Worm (Caenorhabditis elegans) whole organism, mixed stage, embryonic: Measurements from ENCODE around the gene vms-1.

Experiments used
- M03D4.4 ChIP-seq: sonication (generic microtip); optimal IDR thresholded peaks from 2 replicates; lab custom pipeline; 2017; ENCODE audit warnings: mild to moderate bottlenecking, missing genetic modification characterization, missing compliant biosample characterization
- bed-3 ChIP-seq: fragments of 200-800 bp; sonication (Bioruptor generic); optimal IDR thresholded peaks from 3 replicates; lab custom pipeline; 2018; ENCODE audit warnings: mild to moderate bottlenecking, missing genetic modification characterization, moderate library complexity, missing compliant biosample characterization
- blmp-1 ChIP-seq: fragments of 150-350 bp; optimal IDR thresholded peaks from 2 replicates; lab custom pipeline; 2014; ENCODE audit warnings: missing biosample characterization, missing genetic modification characterization
- ceh-39 ChIP-seq: fragments of 150-350 bp; optimal IDR thresholded peaks from 2 replicates; lab custom pipeline; 2014; ENCODE audit warnings: missing biosample characterization, missing genetic modification characterization
- ceh-43 ChIP-seq: fragments of 200-800 bp; sonication (Bioruptor generic); optimal IDR thresholded peaks from 2 replicates; lab custom pipeline; 2018; ENCODE audit warnings: mild to moderate bottlenecking, missing genetic modification characterization, moderate library complexity, missing compliant biosample characterization
- cnd-1 ChIP-seq: fragments of 200-800 bp; sonication (Bioruptor generic); optimal IDR thresholded peaks from 2 replicates; lab custom pipeline; 2018; ENCODE audit warnings: mild to moderate bottlenecking, missing genetic modification characterization, missing compliant biosample characterization
- drap-1 ChIP-seq: fragments of 200-800 bp; sonication (Bioruptor generic); optimal IDR thresholded peaks from 3 replicates; lab custom pipeline; 2018; ENCODE audit warnings: mild to moderate bottlenecking, missing genetic modification characterization, missing compliant biosample characterization
- elt-3 ChIP-seq: fragments of 150-350 bp; optimal IDR thresholded peaks from 2 replicates; lab custom pipeline; 2014; ENCODE audit warnings: missing biosample characterization, missing genetic modification characterization
- flh-1 ChIP-seq: fragments of 200-800 bp; sonication (Bioruptor generic); optimal IDR thresholded peaks from 2 replicates; lab custom pipeline; 2018; ENCODE audit warnings: mild to moderate bottlenecking, missing genetic modification characterization, moderate library complexity, missing compliant biosample characterization
- ham-2 ChIP-seq: fragments of 200-800 bp; sonication (Bioruptor generic); optimal IDR thresholded peaks from 2 replicates; lab custom pipeline; 2018; ENCODE audit warnings: mild to moderate bottlenecking, missing genetic modification characterization, missing compliant biosample characterization
- lin-13 ChIP-seq: fragments of 150-350 bp; optimal IDR thresholded peaks from 2 replicates; lab custom pipeline; 2014; ENCODE audit warnings: missing biosample characterization, missing genetic modification characterization
- lin-32 ChIP-seq: fragments of 200-800 bp; sonication (Bioruptor generic); optimal IDR thresholded peaks from 2 replicates; lab custom pipeline; 2018; ENCODE audit warnings: mild to moderate bottlenecking, missing genetic modification characterization, missing compliant biosample characterization
- lsy-2 ChIP-seq: fragments of 150-350 bp; optimal IDR thresholded peaks from 2 replicates; lab custom pipeline; 2014; ENCODE audit warnings: missing biosample characterization, missing genetic modification characterization
- mab-5 ChIP-seq: fragments of 150-350 bp; optimal IDR thresholded peaks from 2 replicates; lab custom pipeline; 2014; ENCODE audit warnings: missing biosample characterization, missing genetic modification characterization
- mep-1 ChIP-seq: fragments of 150-350 bp; optimal IDR thresholded peaks from 2 replicates; lab custom pipeline; 2017; ENCODE audit warnings: missing biosample characterization, missing genetic modification reagents, missing genetic modification characterization, inconsistent platforms
- mls-2 ChIP-seq: sonication (generic microtip); optimal IDR thresholded peaks from 2 replicates; lab custom pipeline; 2016; ENCODE audit warnings: mild to moderate bottlenecking, missing genetic modification characterization, moderate library complexity, missing compliant biosample characterization
- nhr-12 ChIP-seq: fragments of 150-350 bp; optimal IDR thresholded peaks from 2 replicates; lab custom pipeline; 2014; ENCODE audit warnings: missing biosample characterization, missing genetic modification characterization
- nhr-237 ChIP-seq: fragments of 150-350 bp; optimal IDR thresholded peaks from 2 replicates; lab custom pipeline; 2014; ENCODE audit warnings: missing biosample characterization, missing genetic modification characterization
- snpc-4 ChIP-seq: fragments of 150-350 bp; optimal IDR thresholded peaks from 2 replicates; lab custom pipeline; 2014; ENCODE audit warnings: missing biosample characterization, missing genetic modification characterization
- sptf-1 ChIP-seq: sonication (generic microtip); optimal IDR thresholded peaks from 2 replicates; lab custom pipeline; 2017; ENCODE audit warnings: mild to moderate bottlenecking, missing genetic modification characterization, moderate library complexity, missing compliant biosample characterization
- tbx-8 ChIP-seq: fragments of 200-800 bp; sonication (Bioruptor generic); optimal IDR thresholded peaks from 2 replicates; lab custom pipeline; 2018; ENCODE audit warnings: mild to moderate bottlenecking, missing genetic modification characterization, moderate library complexity, missing compliant biosample characterization
- unc-120 ChIP-seq: sonication (generic microtip); optimal IDR thresholded peaks from 2 replicates; lab custom pipeline; 2017; ENCODE audit warnings: missing genetic modification characterization, missing compliant biosample characterization; ENCODE audit not compliant: poor library complexity, severe bottlenecking
- unc-39 ChIP-seq: fragments of 150-350 bp; optimal IDR thresholded peaks from 2 replicates; lab custom pipeline; 2014; ENCODE audit warnings: missing biosample characterization, missing genetic modification characterization
- unc-62 ChIP-seq: fragments of 150-350 bp; optimal IDR thresholded peaks from 2 replicates; lab custom pipeline; 2014; ENCODE audit warnings: missing biosample characterization, missing genetic modification reagents, missing genetic modification characterization
- zip-8 ChIP-seq: fragments of 150-350 bp; optimal IDR thresholded peaks from 2 replicates; lab custom pipeline; 2014; ENCODE audit warnings: missing biosample characterization, missing genetic modification characterization
- ztf-11 ChIP-seq: fragments of 150-350 bp; optimal IDR thresholded peaks from 2 replicates; lab custom pipeline; 2014; ENCODE audit warnings: missing biosample characterization, missing genetic modification characterization

Gene vms-1

ce11 chrIII:8051838-8052237, 36.5 kb upstream of the vms-1 start:
- TF ChIP-seq zip-8 (tag; lab: Kevin White, UChicago) (peak; percentile 98), elt-3 (tag; lab: Kevin White, UChicago) (no peak)

- TF ChIP-seq lsy-2 (tag; lab: Kevin White, UChicago) (no peak), drap-1 (no peak), lin-32 (GFP tag; lab: Kevin White, UChicago) (no peak), mls-2 (tag; lab: Kevin White, UChicago) (no peak), ztf-11 (tag; lab: Kevin White, UChicago) (no peak), unc-39 (tag; lab: Kevin White, UChicago) (no peak), unc-62 (GFP tag; lab: Kevin White, UChicago) (no peak), bed-3 (GFP tag; lab: Kevin White, UChicago) (no peak), blmp-1 (tag; lab: Kevin White, UChicago) (no peak), ham-2 (GFP tag; lab: Kevin White, UChicago) (no peak), mab-5 (no peak), ceh-39 (no peak), nhr-12 (tag; lab: Kevin White, UChicago) (no peak), zip-8 (tag; lab: Kevin White, UChicago) (no peak)
Observed at ce11 chrIII:8061114-8061513, 27.2 kb upstream of the vms-1 start.

ce11 chrIII:8063659-8064058, 24.7 kb upstream of the vms-1 start:
- TF ChIP-seq ham-2 (GFP tag; lab: Kevin White, UChicago) = peak; percentile 69
- TF ChIP-seq tbx-8 (GFP tag; lab: Kevin White, UChicago) = no peak
- TF ChIP-seq lsy-2 (tag; lab: Kevin White, UChicago) = peak; percentile 5

- no peak for TF ChIP-seq snpc-4 (tag; lab: Kevin White, UChicago)
- peak; percentile 66 for TF ChIP-seq lsy-2 (tag; lab: Kevin White, UChicago)
Observed at ce11 chrIII:8065101-8065500, 23.2 kb upstream of the vms-1 start.

- TF ChIP-seq ceh-43 (GFP tag; lab: Kevin White, UChicago) = no peak
- TF ChIP-seq unc-120 = no peak
- no peak for TF ChIP-seq ztf-11 (tag; lab: Kevin White, UChicago)
- TF ChIP-seq, all 35 proteins: peak for 0
Observed at ce11 chrIII:8066989-8067388, 21.3 kb upstream of the vms-1 start, which contains the start of gene pros-1. TSS of gene pros-1 (plus strand) at chrIII:8067289.

ce11 chrIII:8067798-8068197, 20.5 kb upstream of the vms-1 start:
- TF ChIP-seq lsy-2 (tag; lab: Kevin White, UChicago) = no peak
- TF ChIP-seq unc-39 (tag; lab: Kevin White, UChicago) = no peak
- TF ChIP-seq mls-2 (tag; lab: Kevin White, UChicago) = no peak
- no peak for TF ChIP-seq lin-13 (tag; lab: Kevin White, UChicago)
- TF ChIP-seq tbx-8 (GFP tag; lab: Kevin White, UChicago) = no peak
- no peak for TF ChIP-seq snpc-4 (tag; lab: Kevin White, UChicago)
- no peak for TF ChIP-seq nhr-12 (tag; lab: Kevin White, UChicago)
- TF ChIP-seq unc-62 (GFP tag; lab: Kevin White, UChicago) = no peak
- TF ChIP-seq sptf-1 (tag; lab: Kevin White, UChicago) = no peak
- TF ChIP-seq ham-2 (GFP tag; lab: Kevin White, UChicago) = no peak
- no peak for TF ChIP-seq nhr-237 (tag; lab: Kevin White, UChicago)
- TF ChIP-seq unc-120 = no peak
- TF ChIP-seq ceh-39 = no peak
- TF ChIP-seq blmp-1 (tag; lab: Kevin White, UChicago) = no peak
- TF ChIP-seq, all 35 proteins: peak for 0

- no peak for TF ChIP-seq lin-32 (GFP tag; lab: Kevin White, UChicago)
- peak; percentile 2 for TF ChIP-seq mls-2 (tag; lab: Kevin White, UChicago)
- TF ChIP-seq ham-2 (GFP tag; lab: Kevin White, UChicago) = no peak
- peak; percentile 34 for TF ChIP-seq sptf-1 (tag; lab: Kevin White, UChicago)
- TF ChIP-seq M03D4.4 (tag; lab: Kevin White, UChicago) = peak; percentile 36
- peak; percentile 16 for TF ChIP-seq cnd-1 (tag; lab: Kevin White, UChicago)
- TF ChIP-seq, all 35 proteins: peak for 4
Observed at ce11 chrIII:8069206-8069605, 19.1 kb upstream of the vms-1 start.

- no peak for TF ChIP-seq mep-1 (tag; lab: Kevin White, UChicago)
- TF ChIP-seq ceh-39 = no peak
- TF ChIP-seq mab-5 = no peak
- TF ChIP-seq blmp-1 (tag; lab: Kevin White, UChicago) = no peak
- no peak for TF ChIP-seq drap-1
- no peak for TF ChIP-seq flh-1 (GFP tag; lab: Kevin White, UChicago)
- TF ChIP-seq, all 35 proteins: peak for 0
Observed at ce11 chrIII:8077180-8077579, 11.2 kb upstream of the vms-1 start.
